Worm (Caenorhabditis elegans) whole organism, L4 larva: ENCODE results near the gene rop-1.

ENCODE experiments used
- ceh-44 ChIP-seq: fragments of 200-800 bp; sonication (Bioruptor generic); IDR thresholded peaks from 2 replicates; pipeline ENCODE4 v1.3.6; 2022; ENCODE audit warnings: missing genetic modification reagents, missing genetic modification characterization, missing compliant biosample characterization
- egl-27 ChIP-seq: sonication (generic microtip); optimal IDR thresholded peaks from 3 replicates; lab custom pipeline; 2017; ENCODE audit warnings: missing biosample characterization, missing genetic modification reagents, missing genetic modification characterization
- madf-5 ChIP-seq, 2 experiments: fragments of 200-800 bp; sonication (Bioruptor generic); IDR thresholded peaks; 2 replicates each; pipeline ENCODE4 v1.3.6; 2022; ENCODE audit warnings: missing compliant biosample characterization in 2 of 2, missing genetic modification characterization in 2 of 2
- nhr-237 ChIP-seq: sonication (generic microtip); optimal IDR thresholded peaks from 2 replicates; lab custom pipeline; 2017; ENCODE audit warnings: missing biosample characterization, missing genetic modification characterization
- nhr-28 ChIP-seq: fragments of 150-350 bp; optimal IDR thresholded peaks from 2 replicates; lab custom pipeline; 2014; ENCODE audit warnings: missing biosample characterization, missing genetic modification characterization
- nhr-6 ChIP-seq: fragments of 150-350 bp; optimal IDR thresholded peaks from 2 replicates; lab custom pipeline; 2014; ENCODE audit warnings: missing biosample characterization, missing genetic modification characterization
- pha-4 ChIP-seq, 2 experiments: fragments of 150-350 bp in 1 of 2; fragments of 200-800 bp in 1 of 2; sonication (Bioruptor generic) in 1 of 2; IDR thresholded peaks in 1 of 2; optimal IDR thresholded peaks in 1 of 2; 2 replicates each; pipeline versions ENCODE4 v1.3.6 to Lab custom; 2014 to 2022; ENCODE audit warnings: missing genetic modification characterization in 2 of 2, missing genetic modification reagents in 2 of 2, missing biosample characterization in 1 of 2, missing compliant biosample characterization in 1 of 2
- snpc-4 ChIP-seq: fragments of 150-350 bp; optimal IDR thresholded peaks from 2 replicates; lab custom pipeline; 2014; ENCODE audit warnings: missing biosample characterization, missing genetic modification characterization
- ztf-11 ChIP-seq: fragments of 150-350 bp; optimal IDR thresholded peaks from 2 replicates; lab custom pipeline; 2014; ENCODE audit warnings: missing biosample characterization, missing genetic modification characterization

ce11 chrV:10230932-10231331 lies 23.9 kb downstream of the rop-1 start, which contains the start of gene fipr-6:
- TF ChIP-seq nhr-28 (tag; lab: Kevin White, UChicago) (no peak), egl-27 (tag; lab: Kevin White, UChicago) (no peak), nhr-237 (tag; lab: Kevin White, UChicago) (no peak), snpc-4 (tag; lab: Kevin White, UChicago) (no peak), madf-5 (GFP tag; IDR thresholded peaks at IDR 0.05; lab: Robert Waterston, UW) (no peak), ztf-11 (tag; lab: Kevin White, UChicago) (no peak), ceh-44 (GFP tag; lab: Robert Waterston, UW) (no peak), nhr-6 (no peak), pha-4 (GFP tag; IDR thresholded peaks at IDR 0.05; lab: Robert Waterston, UW) (no peak), pha-4 (tag; optimal IDR thresholded peaks at IDR 0.05; lab: Kevin White, UChicago) (no peak)
